Worm (Caenorhabditis elegans): ENCODE measurements around the gene gbb-2.
A peak's percentile ranks its signal among the peaks of the same experiment; 100 is the strongest.

ce11 chrIV:4445711-4446290 lies 60.7 kb downstream of the gbb-2 start, which contains the start of the genes wapl-1 and htz-1:
- TF ChIP-seq egl-27 (tag; optimal IDR thresholded peaks at IDR 0.05), result peak; percentile 76
- TF ChIP-seq nhr-11 (tag; optimal IDR thresholded peaks at IDR 0.05), result peak; percentile 75
- peak; percentile 55 for TF ChIP-seq skn-1 (tag; optimal IDR thresholded peaks at IDR 0.05)
- no peak for TF ChIP-seq ztf-11 (tag; optimal IDR thresholded peaks at IDR 0.05)
- no peak for TF ChIP-seq nhr-237 (tag; optimal IDR thresholded peaks at IDR 0.05)
